Fruit fly (Drosophila melanogaster) whole organism, embryonic: ENCODE results near the gene Tm1.
A peak's percentile ranks its signal among the peaks of the same experiment; 100 is the strongest.

Experiments used
- Aef1 ChIP-seq: fragments of 200-800 bp; sonication (Bioruptor generic); IDR thresholded peaks from 3 replicates; pipeline ENCODE4 v1.3.6; 2022; ENCODE audit warnings: missing biosample characterization, missing genetic modification characterization
- CG10267 ChIP-seq: fragments of 200-800 bp; sonication (Bioruptor generic); optimal IDR thresholded peaks from 2 replicates; lab custom pipeline; 2018; ENCODE audit warnings: missing biosample characterization, mild to moderate bottlenecking, missing genetic modification characterization, moderate library complexity
- CG10959 ChIP-seq: fragments of 200-800 bp; sonication (Bioruptor generic); IDR thresholded peaks from 2 replicates; pipeline ENCODE4 v1.3.6; 2022; ENCODE audit warnings: missing biosample characterization, missing genetic modification characterization
- CG11093 ChIP-seq: fragments of 200-800 bp; sonication (Bioruptor generic); IDR thresholded peaks from 3 replicates; pipeline ENCODE4 v1.3.6; 2022; ENCODE audit warnings: missing biosample characterization, missing genetic modification characterization
- CG11398 ChIP-seq: fragments of 200-800 bp; sonication (Bioruptor generic); optimal IDR thresholded peaks from 2 replicates; lab custom pipeline; 2016; ENCODE audit warnings: missing biosample characterization, missing genetic modification characterization
- CG11723 ChIP-seq: fragments of 200-800 bp; sonication (Bioruptor generic); optimal IDR thresholded peaks from 2 replicates; lab custom pipeline; 2017; ENCODE audit warnings: missing biosample characterization, mild to moderate bottlenecking, missing genetic modification characterization
- CG13123 ChIP-seq: fragments of 200-800 bp; sonication (Bioruptor generic); optimal IDR thresholded peaks from 2 replicates; lab custom pipeline; 2016; ENCODE audit warnings: missing biosample characterization, missing genetic modification characterization
- CG1602 ChIP-seq: fragments of 200-800 bp; sonication (Bioruptor generic); optimal IDR thresholded peaks from 3 replicates; lab custom pipeline; 2016; ENCODE audit warnings: missing biosample characterization, missing genetic modification characterization
- CG1832 ChIP-seq: fragments of 200-800 bp; sonication (Bioruptor generic); optimal IDR thresholded peaks from 2 replicates; lab custom pipeline; 2017; ENCODE audit warnings: missing biosample characterization, mild to moderate bottlenecking, missing genetic modification characterization, inconsistent platforms
- CG2129 ChIP-seq: fragments of 200-800 bp; sonication (Bioruptor generic); IDR thresholded peaks from 2 replicates; pipeline ENCODE4 v1.3.6; 2022; ENCODE audit warnings: missing biosample characterization, missing genetic modification characterization; ENCODE audit not compliant: partially characterized antibody
- CG2678 ChIP-seq: fragments of 200-800 bp; sonication (Bioruptor generic); optimal IDR thresholded peaks from 3 replicates; lab custom pipeline; 2019; ENCODE audit warnings: missing biosample characterization, mild to moderate bottlenecking, missing genetic modification characterization, moderate library complexity
- CG2712 ChIP-seq: fragments of 200-800 bp; optimal IDR thresholded peaks from 3 replicates; lab custom pipeline; 2019; ENCODE audit warnings: missing biosample characterization, mild to moderate bottlenecking, missing genetic modification characterization, moderate library complexity
- CG6175 ChIP-seq: fragments of 200-800 bp; sonication (Bioruptor generic); IDR thresholded peaks from 3 replicates; pipeline ENCODE4 v1.3.6; 2022; ENCODE audit warnings: missing biosample characterization, missing genetic modification characterization
- CG6765 ChIP-seq: fragments of 200-800 bp; sonication (Bioruptor generic); optimal IDR thresholded peaks from 3 replicates; lab custom pipeline; 2017; ENCODE audit warnings: missing biosample characterization, mild to moderate bottlenecking, missing genetic modification characterization
- CG6813 ChIP-seq: fragments of 200-800 bp; sonication (Bioruptor generic); optimal IDR thresholded peaks from 2 replicates; lab custom pipeline; 2017; ENCODE audit warnings: missing biosample characterization, missing genetic modification characterization, mild to moderate bottlenecking, moderate library complexity, missing genetic modification reagents
- Deaf1 ChIP-seq: fragments of 200-800 bp; optimal IDR thresholded peaks from 3 replicates; lab custom pipeline; 2019; ENCODE audit warnings: missing biosample characterization, mild to moderate bottlenecking, missing genetic modification characterization, moderate library complexity
- E2f1 ChIP-seq: fragments of 200-800 bp; sonication (Bioruptor generic); IDR thresholded peaks from 2 replicates; pipeline ENCODE4 v1.3.6; 2022; ENCODE audit warnings: missing biosample characterization, missing genetic modification characterization
- HLHmδ ChIP-seq: fragments of 200-800 bp; sonication (Bioruptor generic); optimal IDR thresholded peaks from 2 replicates; lab custom pipeline; 2018; ENCODE audit warnings: missing biosample characterization, mild to moderate bottlenecking, missing genetic modification characterization, moderate library complexity
- HmgD ChIP-seq: fragments of 200-800 bp; sonication (Bioruptor generic); optimal IDR thresholded peaks from 3 replicates; lab custom pipeline; 2016; ENCODE audit warnings: missing biosample characterization, missing genetic modification characterization
- Jarid2 ChIP-seq: fragments of 200-800 bp; sonication (Bioruptor generic); optimal IDR thresholded peaks from 3 replicates; lab custom pipeline; 2017; ENCODE audit warnings: mild to moderate bottlenecking, missing biosample characterization, missing genetic modification reagents, missing genetic modification characterization
- MESR4 ChIP-seq: fragments of 200-800 bp; sonication (Bioruptor generic); optimal IDR thresholded peaks from 2 replicates; lab custom pipeline; 2018; ENCODE audit warnings: missing biosample characterization, mild to moderate bottlenecking, missing genetic modification characterization, moderate library complexity
- Myb ChIP-seq: fragments of 200-800 bp; sonication (Bioruptor generic); optimal IDR thresholded peaks from 2 replicates; lab custom pipeline; 2016; ENCODE audit warnings: missing biosample characterization, missing genetic modification characterization
- Nf-YA ChIP-seq: fragments of 200-800 bp; sonication (Bioruptor generic); IDR thresholded peaks from 2 replicates; pipeline ENCODE4 v1.3.6; 2022; ENCODE audit warnings: missing biosample characterization, missing genetic modification characterization
- Oli ChIP-seq: fragments of 200-800 bp; sonication (Bioruptor generic); optimal IDR thresholded peaks from 2 replicates; lab custom pipeline; 2018; ENCODE audit warnings: missing biosample characterization, mild to moderate bottlenecking, missing genetic modification characterization, moderate library complexity
- Xrp1 ChIP-seq: fragments of 200-800 bp; sonication (Bioruptor generic); IDR thresholded peaks from 2 replicates; pipeline ENCODE4 v1.3.6; 2022; ENCODE audit warnings: missing biosample characterization, missing genetic modification characterization
- al ChIP-seq: fragments of 200-800 bp; sonication (Bioruptor generic); IDR thresholded peaks from 2 replicates; pipeline ENCODE4 v1.3.6; 2022; ENCODE audit warnings: missing biosample characterization, missing genetic modification characterization
- ato ChIP-seq: fragments of 200-800 bp; sonication (Bioruptor generic); IDR thresholded peaks from 2 replicates; pipeline ENCODE4 v1.3.6; 2022; ENCODE audit warnings: missing biosample characterization, missing genetic modification characterization; ENCODE audit not compliant: partially characterized antibody
- bcd ChIP-seq: fragments of 200-800 bp; sonication (Bioruptor generic); optimal IDR thresholded peaks from 2 replicates; lab custom pipeline; 2017; ENCODE audit warnings: missing biosample characterization, mild to moderate bottlenecking, missing genetic modification characterization
- bsh ChIP-seq, 2 experiments: fragments of 200-800 bp; sonication (Bioruptor generic); optimal IDR thresholded peaks; 2 replicates each; lab custom pipeline; 2017 to 2018; ENCODE audit warnings: mild to moderate bottlenecking in 2 of 2, missing biosample characterization in 2 of 2, missing genetic modification characterization in 2 of 2, moderate library complexity in 1 of 2
- disco-r ChIP-seq: fragments of 200-800 bp; sonication (Bioruptor generic); optimal IDR thresholded peaks from 2 replicates; lab custom pipeline; 2016; ENCODE audit warnings: missing biosample characterization, missing genetic modification characterization
- dmrt11E ChIP-seq: fragments of 200-800 bp; sonication (Bioruptor generic); optimal IDR thresholded peaks from 3 replicates; lab custom pipeline; 2018; ENCODE audit warnings: missing biosample characterization, mild to moderate bottlenecking, missing genetic modification characterization, moderate library complexity
- dpn ChIP-seq, 2 experiments: fragments of 200-800 bp; sonication (Bioruptor generic); optimal IDR thresholded peaks; 3 replicates each; lab custom pipeline; 2016; ENCODE audit warnings: missing biosample characterization in 2 of 2, missing genetic modification characterization in 2 of 2
- ftz-f1 ChIP-seq: fragments of 200-800 bp; sonication (Bioruptor generic); optimal IDR thresholded peaks from 2 replicates; lab custom pipeline; 2016; ENCODE audit warnings: missing biosample characterization, missing genetic modification characterization
- gce ChIP-seq: fragments of 200-800 bp; sonication (Bioruptor generic); IDR thresholded peaks from 3 replicates; pipeline ENCODE4 v1.3.6; 2022; ENCODE audit warnings: missing biosample characterization, missing genetic modification characterization
- ham ChIP-seq: fragments of 200-800 bp; sonication (Bioruptor generic); IDR thresholded peaks from 2 replicates; pipeline ENCODE4 v1.3.6; 2022; ENCODE audit warnings: missing biosample characterization, missing genetic modification characterization
- hbn ChIP-seq: fragments of 200-800 bp; sonication (Bioruptor generic); IDR thresholded peaks from 2 replicates; pipeline ENCODE4 v1.3.6; 2022; ENCODE audit warnings: missing biosample characterization, missing genetic modification characterization; ENCODE audit not compliant: partially characterized antibody
- hth ChIP-seq: fragments of >200 bp; optimal IDR thresholded peaks from 2 replicates; lab custom pipeline; 2017; ENCODE audit warnings: inconsistent platforms
- jigr1 ChIP-seq: fragments of 200-800 bp; sonication (Bioruptor generic); IDR thresholded peaks from 3 replicates; pipeline ENCODE4 v1.3.6; 2022; ENCODE audit warnings: missing biosample characterization, missing genetic modification characterization
- knrl ChIP-seq: fragments of 200-800 bp; sonication (Bioruptor generic); IDR thresholded peaks from 3 replicates; pipeline ENCODE4 v1.3.6; 2022; ENCODE audit warnings: missing biosample characterization, missing genetic modification characterization; ENCODE audit not compliant: partially characterized antibody
- mam ChIP-seq: fragments of 200-800 bp; sonication (Bioruptor generic); optimal IDR thresholded peaks from 3 replicates; lab custom pipeline; 2016; ENCODE audit warnings: missing biosample characterization, missing genetic modification characterization
- nmo ChIP-seq: fragments of 200-800 bp; sonication (Bioruptor generic); optimal IDR thresholded peaks from 2 replicates; lab custom pipeline; 2018; ENCODE audit warnings: missing biosample characterization, mild to moderate bottlenecking, missing genetic modification characterization, moderate library complexity
- nom ChIP-seq: fragments of 200-800 bp; sonication (Bioruptor generic); optimal IDR thresholded peaks from 2 replicates; lab custom pipeline; 2017; ENCODE audit warnings: missing biosample characterization, missing genetic modification characterization, mild to moderate bottlenecking, moderate library complexity, missing genetic modification reagents
- psq ChIP-seq: fragments of 200-800 bp; sonication (Bioruptor generic); optimal IDR thresholded peaks from 2 replicates; lab custom pipeline; 2017; ENCODE audit warnings: missing biosample characterization, missing genetic modification characterization
- pzg ChIP-seq: fragments of 200-800 bp; sonication (Bioruptor generic); optimal IDR thresholded peaks from 3 replicates; lab custom pipeline; 2018; ENCODE audit warnings: missing biosample characterization, mild to moderate bottlenecking, missing genetic modification characterization, moderate library complexity
- repo ChIP-seq: fragments of 200-800 bp; sonication (Bioruptor generic); optimal IDR thresholded peaks from 2 replicates; lab custom pipeline; 2016; ENCODE audit warnings: missing biosample characterization, missing genetic modification characterization
- sd ChIP-seq: fragments of 200-800 bp; sonication (Bioruptor generic); optimal IDR thresholded peaks from 3 replicates; lab custom pipeline; 2018; ENCODE audit warnings: missing biosample characterization, mild to moderate bottlenecking, missing genetic modification characterization, moderate library complexity
- sens ChIP-seq: fragments of 200-800 bp; sonication (Bioruptor generic); peaks from one replicate; lab custom pipeline; 2016; ENCODE audit warnings: missing biosample characterization, missing genetic modification characterization
- seq ChIP-seq: fragments of 200-800 bp; sonication (Bioruptor generic); IDR thresholded peaks from 2 replicates; pipeline ENCODE4 v1.3.6; 2022; ENCODE audit warnings: missing biosample characterization, missing genetic modification characterization
- sima ChIP-seq: fragments of 200-800 bp; sonication (Bioruptor generic); optimal IDR thresholded peaks from 2 replicates; lab custom pipeline; 2016; ENCODE audit warnings: missing biosample characterization, missing genetic modification characterization
- sob ChIP-seq: fragments of 200-800 bp; sonication (Bioruptor generic); IDR thresholded peaks from 2 replicates; pipeline ENCODE4 v1.3.6; 2022; ENCODE audit warnings: missing biosample characterization, missing genetic modification characterization

Gene Tm1

DNA sequence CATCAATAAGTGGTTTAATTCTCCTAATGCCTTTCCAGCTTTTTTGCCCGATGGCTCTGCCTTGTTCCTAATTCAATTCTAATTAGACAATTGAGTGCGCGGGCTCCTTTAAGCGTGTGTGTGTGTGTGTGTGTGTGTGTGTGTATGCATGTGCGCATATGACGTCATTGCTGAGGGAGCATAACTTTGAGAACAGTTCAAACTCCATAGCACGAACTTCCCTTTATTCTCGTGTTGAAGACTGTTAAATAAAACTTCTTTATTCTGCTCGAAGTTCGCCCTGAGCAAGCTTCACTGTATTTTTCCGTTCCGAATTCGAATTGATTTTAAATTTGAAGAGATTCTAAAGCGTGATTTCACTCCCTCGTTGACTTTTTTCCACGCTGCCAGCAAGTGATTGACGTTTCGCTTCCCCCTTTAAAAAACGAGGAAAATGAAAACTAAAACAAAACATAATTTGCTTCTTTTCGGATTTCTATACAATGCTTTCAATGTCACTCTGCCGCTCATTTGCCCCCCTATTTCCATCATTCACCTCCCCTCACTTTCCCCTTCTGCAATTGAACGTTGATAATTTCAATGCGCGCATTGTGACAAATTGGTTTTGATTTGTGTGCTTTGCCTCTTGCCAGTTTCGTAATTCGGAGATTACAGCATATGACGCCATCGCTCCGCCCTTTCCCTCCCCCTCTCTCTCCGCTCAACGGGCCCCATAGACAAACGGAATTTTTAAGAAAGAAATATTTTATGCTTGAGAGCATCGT, 14.4 kb downstream of the Tm1 start (continued):
- TF ChIP-seq CG13123 (no peak), knrl (GFP tag; lab: Robert Waterston, UW) (no peak), sima (no peak), dpn (GFP tag; optimal IDR thresholded peaks at IDR 0.05; lab: Kevin White, UChicago) (peak; percentile 17 to 39), seq (GFP tag; lab: Robert Waterston, UW) (no peak), al (GFP tag; lab: Robert Waterston, UW) (no peak), nom (GFP tag; lab: Kevin White, UChicago) (no peak), HmgD (GFP tag; lab: Kevin White, UChicago) (no peak), CG6765 (no peak), Oli (tag; lab: Kevin White, UChicago) (peak; percentile 5), ato (no peak), CG6175 (GFP tag; lab: Robert Waterston, UW) (no peak), repo (GFP tag; lab: Kevin White, UChicago) (peak; percentile 17), gce (GFP tag; lab: Robert Waterston, UW) (no peak), nmo (GFP tag; lab: Kevin White, UChicago) (no peak), bsh (GFP tag; optimal IDR thresholded peaks at IDR 0.05; lab: Kevin White, UChicago) (peak in 1 of 2 experiments; percentile 49), sd (tag; lab: Kevin White, UChicago) (no peak), MESR4 (GFP tag; lab: Kevin White, UChicago) (no peak), CG1602 (GFP tag; lab: Kevin White, UChicago) (no peak), CG11723 (peak; percentile 8), pzg (GFP tag; lab: Kevin White, UChicago) (no peak), sob (GFP tag; lab: Robert Waterston, UW) (no peak), Xrp1 (GFP tag; lab: Robert Waterston, UW) (no peak), hth (lab: Kevin White, UChicago) (no peak), Nf-YA (no peak), jigr1 (no peak), sens (peak; percentile 74), ham (GFP tag; lab: Robert Waterston, UW) (no peak), HLHmδ (GFP tag; lab: Kevin White, UChicago) (no peak), CG10959 (no peak), hbn (no peak), CG10267 (tag; lab: Kevin White, UChicago) (no peak), dmrt11E (tag; lab: Kevin White, UChicago) (no peak), mam (no peak), disco-r (GFP tag; lab: Kevin White, UChicago) (peak; percentile 49), bcd (GFP tag; lab: Kevin White, UChicago) (peak; percentile 18), CG1832 (GFP tag; lab: Kevin White, UChicago) (no peak), psq (GFP tag; lab: Kevin White, UChicago) (no peak), Aef1 (GFP tag; lab: Robert Waterston, UW) (no peak), CG2129 (no peak), CG11398 (GFP tag; lab: Kevin White, UChicago) (no peak), E2f1 (GFP tag; lab: Robert Waterston, UW) (no peak), ftz-f1 (GFP tag; lab: Kevin White, UChicago) (peak; percentile 52), CG2678 (tag; lab: Kevin White, UChicago) (peak; percentile 43), CG11093 (no peak), CG6813 (GFP tag; lab: Kevin White, UChicago) (no peak), Myb (GFP tag; lab: Kevin White, UChicago) (peak; percentile 19), CG2712 (peak; percentile 6), Jarid2 (GFP tag; lab: Kevin White, UChicago) (no peak), Deaf1 (no peak)
